Worm (Caenorhabditis elegans): ENCODE measurements around the gene sph-1.

DNA sequence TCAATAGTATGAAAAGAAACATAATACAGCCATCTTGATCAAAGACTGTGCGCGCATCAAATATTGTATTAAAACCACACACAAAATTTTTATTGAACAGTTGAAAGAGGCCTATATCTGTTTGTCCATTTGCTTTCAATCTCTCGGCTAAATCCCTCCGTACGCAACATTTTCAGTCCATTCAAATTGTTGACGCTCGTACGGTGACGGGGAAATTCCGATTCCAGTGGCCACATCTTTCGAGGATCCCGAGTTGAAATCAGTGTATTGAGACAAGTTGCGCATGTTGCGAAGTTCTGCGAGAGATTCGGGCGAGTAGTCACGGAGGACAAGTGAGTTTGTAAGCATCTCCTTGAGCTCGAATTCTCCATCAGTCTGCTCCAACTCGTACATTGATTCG is 31.2 kb upstream of the sph-1 start:
- TF ChIP-seq nhr-2 (tag; optimal IDR thresholded peaks at IDR 0.05): no peak
- no peak for TF ChIP-seq nhr-12 (tag; optimal IDR thresholded peaks at IDR 0.05)
- TF ChIP-seq nhr-28 (tag; optimal IDR thresholded peaks at IDR 0.05): no peak
- TF ChIP-seq unc-62 (GFP tag; optimal IDR thresholded peaks at IDR 0.05): no peak
- TF ChIP-seq nhr-237 (tag; optimal IDR thresholded peaks at IDR 0.05): no peak
- no peak for TF ChIP-seq ceh-83 (GFP tag; optimal IDR thresholded peaks at IDR 0.05)
- TF ChIP-seq mab-5 (tag; optimal IDR thresholded peaks at IDR 0.05): no peak

All from whole organism, mixed stage, embryonic.